Fruit fly (Drosophila melanogaster) whole organism, prepupa: ENCODE data around the gene cni.

Experiments used
- Blimp-1 ChIP-seq: fragments of 200-800 bp; sonication (Bioruptor generic); optimal IDR thresholded peaks from 3 replicates; lab custom pipeline; 2017; ENCODE audit warnings: missing biosample characterization, missing genetic modification characterization, mild to moderate bottlenecking, moderate library complexity, missing genetic modification reagents
- CG11294 ChIP-seq: fragments of 200-800 bp; sonication (Bioruptor generic); IDR thresholded peaks from 2 replicates; pipeline ENCODE4 v1.3.6; 2022; ENCODE audit warnings: missing biosample characterization, missing genetic modification characterization
- CG11902 ChIP-seq: fragments of 200-800 bp; sonication (Bioruptor generic); optimal IDR thresholded peaks from 3 replicates; lab custom pipeline; 2016; ENCODE audit warnings: missing biosample characterization, missing genetic modification characterization
- CG15336 ChIP-seq: fragments of 200-800 bp; sonication (Bioruptor generic); IDR thresholded peaks from 2 replicates; pipeline ENCODE4 v1.3.6; 2022; ENCODE audit warnings: missing biosample characterization, missing genetic modification characterization
- CG16779 ChIP-seq: fragments of 200-800 bp; sonication (Bioruptor generic); optimal IDR thresholded peaks from 3 replicates; lab custom pipeline; 2017; ENCODE audit warnings: missing biosample characterization, mild to moderate bottlenecking, missing genetic modification characterization
- CG3032 ChIP-seq: fragments of 200-800 bp; optimal IDR thresholded peaks from 2 replicates; lab custom pipeline; 2019; ENCODE audit warnings: missing biosample characterization, mild to moderate bottlenecking, missing genetic modification characterization, moderate library complexity
- CG31627 ChIP-seq: fragments of 200-800 bp; sonication (Bioruptor generic); optimal IDR thresholded peaks from 3 replicates; lab custom pipeline; 2016; ENCODE audit warnings: missing biosample characterization, missing genetic modification characterization
- CG32006 ChIP-seq: fragments of 200-800 bp; sonication (Bioruptor generic); optimal IDR thresholded peaks from 3 replicates; lab custom pipeline; 2017; ENCODE audit warnings: missing biosample characterization, mild to moderate bottlenecking, missing genetic modification characterization
- CG34406 ChIP-seq: fragments of 200-800 bp; sonication (Bioruptor generic); optimal IDR thresholded peaks from 3 replicates; lab custom pipeline; 2016; ENCODE audit warnings: missing biosample characterization, missing genetic modification characterization
- CG3919 ChIP-seq: fragments of 200-800 bp; sonication (Bioruptor generic); optimal IDR thresholded peaks from 3 replicates; lab custom pipeline; 2016; ENCODE audit warnings: missing biosample characterization, missing genetic modification characterization
- CG4318 ChIP-seq: fragments of 200-800 bp; sonication (Bioruptor generic); optimal IDR thresholded peaks from 3 replicates; lab custom pipeline; 2017; ENCODE audit warnings: missing biosample characterization, mild to moderate bottlenecking, missing genetic modification characterization
- CG6163 ChIP-seq: fragments of 200-800 bp; sonication (Bioruptor generic); IDR thresholded peaks from 3 replicates; pipeline ENCODE4 v1.3.6; 2022; ENCODE audit warnings: missing biosample characterization, missing genetic modification characterization
- CG6276 ChIP-seq: fragments of 200-800 bp; sonication (Bioruptor generic); optimal IDR thresholded peaks from 2 replicates; lab custom pipeline; 2017; ENCODE audit warnings: missing biosample characterization, mild to moderate bottlenecking, missing genetic modification characterization
- CG6792 ChIP-seq: fragments of 200-800 bp; sonication (Bioruptor generic); optimal IDR thresholded peaks from 3 replicates; lab custom pipeline; 2016; ENCODE audit warnings: missing biosample characterization, missing genetic modification characterization
- CG6808 ChIP-seq: fragments of 200-800 bp; sonication (Bioruptor generic); optimal IDR thresholded peaks from 3 replicates; lab custom pipeline; 2017; ENCODE audit warnings: missing biosample characterization, missing genetic modification characterization, mild to moderate bottlenecking, moderate library complexity, missing genetic modification reagents
- CG7368 ChIP-seq: fragments of 200-800 bp; sonication (Bioruptor generic); optimal IDR thresholded peaks from 3 replicates; lab custom pipeline; 2016; ENCODE audit warnings: missing biosample characterization, missing genetic modification characterization
- CG8119 ChIP-seq: fragments of 200-800 bp; sonication (Bioruptor generic); IDR thresholded peaks from 3 replicates; pipeline ENCODE4 v1.3.6; 2022; ENCODE audit warnings: missing biosample characterization, missing genetic modification characterization
- CG8319 ChIP-seq: fragments of 200-800 bp; sonication (Bioruptor generic); optimal IDR thresholded peaks from 3 replicates; lab custom pipeline; 2016; ENCODE audit warnings: missing biosample characterization, missing genetic modification characterization
- CG8632 ChIP-seq: fragments of 200-800 bp; sonication (Bioruptor generic); optimal IDR thresholded peaks from 3 replicates; lab custom pipeline; 2016; ENCODE audit warnings: missing biosample characterization, missing genetic modification characterization
- Eip75B ChIP-seq: fragments of 200-800 bp; sonication (Bioruptor generic); optimal IDR thresholded peaks from 3 replicates; lab custom pipeline; 2016; ENCODE audit warnings: missing biosample characterization, missing genetic modification characterization
- Eip78C ChIP-seq: fragments of 200-800 bp; sonication (Bioruptor generic); peaks from one replicate; lab custom pipeline; 2016; ENCODE audit warnings: missing biosample characterization, missing genetic modification characterization
- Eip93F ChIP-seq: fragments of 200-800 bp; sonication (Bioruptor generic); optimal IDR thresholded peaks from 2 replicates; lab custom pipeline; 2016; ENCODE audit warnings: missing biosample characterization, mild to moderate bottlenecking, missing genetic modification characterization
- Ets96B ChIP-seq: fragments of 200-800 bp; optimal IDR thresholded peaks from 2 replicates; lab custom pipeline; 2019; ENCODE audit warnings: missing biosample characterization, mild to moderate bottlenecking, missing genetic modification characterization, moderate library complexity
- Gug ChIP-seq: fragments of 200-800 bp; sonication (Bioruptor generic); IDR thresholded peaks from 2 replicates; pipeline ENCODE4 v1.3.6; 2022; ENCODE audit warnings: missing biosample characterization, missing genetic modification characterization
- Hr38 ChIP-seq: sonication (Bioruptor generic); optimal IDR thresholded peaks from 2 replicates; lab custom pipeline; 2016; ENCODE audit warnings: missing biosample characterization, missing genetic modification characterization
- Hr39 ChIP-seq: fragments of 200-800 bp; sonication (Bioruptor generic); optimal IDR thresholded peaks from 2 replicates; lab custom pipeline; 2016; ENCODE audit warnings: missing biosample characterization, missing genetic modification characterization
- Hr4 ChIP-seq: fragments of 200-800 bp; sonication (Bioruptor generic); optimal IDR thresholded peaks from 3 replicates; lab custom pipeline; 2016; ENCODE audit warnings: missing biosample characterization, missing genetic modification characterization
- Lpt ChIP-seq: fragments of 200-800 bp; sonication (Bioruptor generic); optimal IDR thresholded peaks from 3 replicates; lab custom pipeline; 2016; ENCODE audit warnings: missing biosample characterization, missing genetic modification characterization
- Met ChIP-seq: fragments of 200-800 bp; sonication (Bioruptor generic); optimal IDR thresholded peaks from 3 replicates; lab custom pipeline; 2016; ENCODE audit warnings: missing biosample characterization, missing genetic modification characterization
- OdsH ChIP-seq: fragments of 200-800 bp; sonication (Bioruptor generic); optimal IDR thresholded peaks from 3 replicates; lab custom pipeline; 2016; ENCODE audit warnings: missing biosample characterization, missing genetic modification characterization
- Smox ChIP-seq: fragments of 200-800 bp; sonication (Bioruptor generic); optimal IDR thresholded peaks from 3 replicates; lab custom pipeline; 2016; ENCODE audit warnings: missing biosample characterization, missing genetic modification characterization
- Sox102F ChIP-seq: fragments of 200-800 bp; sonication (Bioruptor generic); optimal IDR thresholded peaks from 2 replicates; lab custom pipeline; 2016; ENCODE audit warnings: missing biosample characterization, mild to moderate bottlenecking, missing genetic modification characterization
- Sox15 ChIP-seq: fragments of 200-800 bp; sonication (Bioruptor generic); optimal IDR thresholded peaks from 3 replicates; lab custom pipeline; 2016; ENCODE audit warnings: missing biosample characterization, missing genetic modification characterization
- achi ChIP-seq: fragments of 200-800 bp; sonication (Bioruptor generic); optimal IDR thresholded peaks from 3 replicates; lab custom pipeline; 2016; ENCODE audit warnings: missing biosample characterization, missing genetic modification characterization
- acj6 ChIP-seq: fragments of 200-800 bp; sonication (Bioruptor generic); optimal IDR thresholded peaks from 3 replicates; lab custom pipeline; 2016; ENCODE audit warnings: missing biosample characterization, missing genetic modification characterization
- cyc ChIP-seq: fragments of 200-800 bp; sonication (Bioruptor generic); optimal IDR thresholded peaks from 3 replicates; lab custom pipeline; 2016; ENCODE audit warnings: missing biosample characterization, missing genetic modification characterization
- dac ChIP-seq: fragments of 200-800 bp; sonication (Bioruptor generic); optimal IDR thresholded peaks from 2 replicates; lab custom pipeline; 2017; ENCODE audit warnings: missing biosample characterization, mild to moderate bottlenecking, missing genetic modification characterization
- dsx ChIP-seq: fragments of 200-800 bp; optimal IDR thresholded peaks from 3 replicates; lab custom pipeline; 2019; ENCODE audit warnings: missing biosample characterization, mild to moderate bottlenecking, missing genetic modification characterization, moderate library complexity; ENCODE audit not compliant: poor library complexity, severe bottlenecking
- fd59A ChIP-seq: fragments of 200-800 bp; sonication (Bioruptor generic); optimal IDR thresholded peaks from 2 replicates; lab custom pipeline; 2017; ENCODE audit warnings: missing biosample characterization, mild to moderate bottlenecking, missing genetic modification characterization, missing genetic modification reagents
- fkh ChIP-seq: fragments of 200-800 bp; sonication (Bioruptor generic); optimal IDR thresholded peaks from 3 replicates; lab custom pipeline; 2017; ENCODE audit warnings: missing biosample characterization, mild to moderate bottlenecking, missing genetic modification characterization, moderate library complexity
- lz ChIP-seq: fragments of 200-800 bp; sonication (Bioruptor generic); optimal IDR thresholded peaks from 3 replicates; lab custom pipeline; 2016; ENCODE audit warnings: missing biosample characterization, missing genetic modification characterization
- net ChIP-seq: fragments of 200-800 bp; sonication (Bioruptor generic); optimal IDR thresholded peaks from 3 replicates; lab custom pipeline; 2016; ENCODE audit warnings: missing biosample characterization, missing genetic modification characterization
- pdm3 ChIP-seq: fragments of 200-800 bp; sonication (Bioruptor generic); optimal IDR thresholded peaks from 3 replicates; lab custom pipeline; 2016; ENCODE audit warnings: missing biosample characterization, missing genetic modification characterization
- salr ChIP-seq, 2 experiments: fragments of 200-800 bp; sonication (Bioruptor generic); optimal IDR thresholded peaks; 3 replicates each; lab custom pipeline; 2016 to 2018; ENCODE audit warnings: missing biosample characterization in 2 of 2, missing genetic modification characterization in 2 of 2, mild to moderate bottlenecking in 1 of 2
- spab ChIP-seq: fragments of 200-800 bp; sonication (Bioruptor generic); optimal IDR thresholded peaks from 2 replicates; lab custom pipeline; 2017; ENCODE audit warnings: missing biosample characterization, mild to moderate bottlenecking, missing genetic modification characterization, missing genetic modification reagents
- svp ChIP-seq: fragments of 200-800 bp; sonication (Bioruptor generic); peaks from one replicate; lab custom pipeline; 2016; ENCODE audit warnings: missing biosample characterization, missing genetic modification characterization
- topi ChIP-seq: fragments of 200-800 bp; sonication (Bioruptor generic); optimal IDR thresholded peaks from 3 replicates; lab custom pipeline; 2016; ENCODE audit warnings: missing biosample characterization, missing genetic modification characterization

cni gene

dm6 chr2L:16302773-16303279, 7.7 kb downstream of the cni start, which contains the start of gene GMF (continued):
- no peak for TF ChIP-seq CG11902
- no peak for TF ChIP-seq Sox102F
- TF ChIP-seq fkh (GFP tag; lab: Kevin White, UChicago): peak; percentile 38
- no peak for TF ChIP-seq CG31627
- no peak for TF ChIP-seq CG6163 (GFP tag; lab: Robert Waterston, UW)
- no peak for TF ChIP-seq OdsH (GFP tag; lab: Kevin White, UChicago)
- TF ChIP-seq CG6276 (GFP tag; lab: Kevin White, UChicago): no peak
- no peak for TF ChIP-seq CG4318 (GFP tag; lab: Kevin White, UChicago)
- TF ChIP-seq spab: no peak
- peak; percentile 22 for TF ChIP-seq cyc (GFP tag; lab: Kevin White, UChicago)
- TF ChIP-seq Lpt (GFP tag; lab: Kevin White, UChicago): no peak
- no peak for TF ChIP-seq CG16779
- no peak for TF ChIP-seq salr (GFP tag; optimal IDR thresholded peaks at IDR 0.05; lab: Kevin White, UChicago)
- TF ChIP-seq Gug (GFP tag; lab: Robert Waterston, UW): no peak
- TF ChIP-seq pdm3 (GFP tag; lab: Kevin White, UChicago): no peak

- TF ChIP-seq fkh (GFP tag; lab: Kevin White, UChicago): peak; percentile 69
- peak; percentile 83 for TF ChIP-seq achi (GFP tag; lab: Kevin White, UChicago)
- peak; percentile 77 for TF ChIP-seq Met (GFP tag; lab: Kevin White, UChicago)
- peak; percentile 54 for TF ChIP-seq CG8632
- no peak for TF ChIP-seq Sox102F
- no peak for TF ChIP-seq Smox (GFP tag; lab: Kevin White, UChicago)
- TF ChIP-seq topi (GFP tag; lab: Kevin White, UChicago): peak; percentile 75
- TF ChIP-seq dac (GFP tag; lab: Kevin White, UChicago): peak; percentile 42
- TF ChIP-seq CG6808 (GFP tag; lab: Kevin White, UChicago): no peak
- no peak for TF ChIP-seq CG16779
- peak; percentile 61 for TF ChIP-seq Ets96B (tag; lab: Kevin White, UChicago)
- TF ChIP-seq OdsH (GFP tag; lab: Kevin White, UChicago): peak; percentile 77
- TF ChIP-seq Blimp-1 (GFP tag; lab: Kevin White, UChicago): peak; percentile 28
- peak; percentile 86 for TF ChIP-seq Hr4
- TF ChIP-seq Eip93F (GFP tag; lab: Kevin White, UChicago): peak; percentile 47
- peak; percentile 91 for TF ChIP-seq Eip78C (GFP tag; lab: Kevin White, UChicago)
- TF ChIP-seq CG8119: no peak
- TF ChIP-seq CG3919 (GFP tag; lab: Kevin White, UChicago): no peak
- TF ChIP-seq fd59A: peak; percentile 44
- peak; percentile 56 for TF ChIP-seq CG6792
- peak; percentile 74 for TF ChIP-seq CG11902
- no peak for TF ChIP-seq dsx (GFP tag; lab: Kevin White, UChicago)
- no peak for TF ChIP-seq Lpt (GFP tag; lab: Kevin White, UChicago)
- TF ChIP-seq Hr38: no peak
- TF ChIP-seq svp (GFP tag; lab: Kevin White, UChicago): peak; percentile 92
- TF ChIP-seq CG8319 (GFP tag; lab: Kevin White, UChicago): peak; percentile 56
- TF ChIP-seq Sox15: peak; percentile 70
- no peak for TF ChIP-seq CG32006 (GFP tag; lab: Kevin White, UChicago)
- peak; percentile 52 for TF ChIP-seq CG7368 (GFP tag; lab: Kevin White, UChicago)
- TF ChIP-seq Hr39: no peak
- TF ChIP-seq salr (GFP tag; optimal IDR thresholded peaks at IDR 0.05; lab: Kevin White, UChicago): peak; percentile 63 to 72
- TF ChIP-seq cyc (GFP tag; lab: Kevin White, UChicago): peak; percentile 76
- TF ChIP-seq lz: peak; percentile 78
- peak; percentile 64 for TF ChIP-seq CG3032 (tag; lab: Kevin White, UChicago)
- peak; percentile 82 for TF ChIP-seq acj6 (GFP tag; lab: Kevin White, UChicago)
- TF ChIP-seq Gug (GFP tag; lab: Robert Waterston, UW): peak; percentile 51; the same call in 1 of the 2 replicates
- no peak for TF ChIP-seq CG6276 (GFP tag; lab: Kevin White, UChicago)
- TF ChIP-seq CG11294 (GFP tag; lab: Robert Waterston, UW): no peak
- TF ChIP-seq net (GFP tag; lab: Kevin White, UChicago): no peak
- TF ChIP-seq Eip75B: peak; percentile 79
- TF ChIP-seq CG34406 (GFP tag; lab: Kevin White, UChicago): peak; percentile 66
- peak; percentile 44 for TF ChIP-seq CG15336 (GFP tag; lab: Robert Waterston, UW)
Measured at dm6 chr2L:16299466-16300311, 10.8 kb downstream of the cni start, which contains the start of the genes heix and CG17328. Gene heix, minus strand, starts transcription at chr2L:16299858. Gene CG17328, plus strand, starts transcription at chr2L:16299943.
